Fruit fly (Drosophila melanogaster): ENCODE results near the gene abd-A.

The abd-A gene

dm6 chr3R:16771572-16772425 lies 58.0 kb downstream of the abd-A start (continued):
- TF ChIP-seq tin (GFP tag; optimal IDR thresholded peaks at IDR 0.05) (peak; percentile 16), zen2 (GFP tag; IDR thresholded peaks at IDR 0.05; ENCODE audit: partially characterized antibody) (no peak), Lpt (GFP tag; optimal IDR thresholded peaks at IDR 0.05) (no peak), corto (GFP tag; optimal IDR thresholded peaks at IDR 0.05) (no peak), zf30C (GFP tag; optimal IDR thresholded peaks at IDR 0.05) (no peak), pnt (GFP tag; optimal IDR thresholded peaks at IDR 0.05) (no peak), CG12236 (GFP tag; optimal IDR thresholded peaks at IDR 0.05) (no peak), CG10462 (GFP tag; optimal IDR thresholded peaks at IDR 0.05) (no peak), Sox100B (GFP tag; optimal IDR thresholded peaks at IDR 0.05) (peak; percentile 67), vfl (GFP tag; optimal IDR thresholded peaks at IDR 0.05) (no peak), Neu2 (GFP tag; optimal IDR thresholded peaks at IDR 0.05; ENCODE audit: borderline replicate concordance) (no peak), Bdp1 (GFP tag; optimal IDR thresholded peaks at IDR 0.05) (no peak), CG18619 (GFP tag; optimal IDR thresholded peaks at IDR 0.05) (peak; percentile 21), CG5245 (GFP tag; optimal IDR thresholded peaks at IDR 0.05) (no peak), en (GFP tag; optimal IDR thresholded peaks at IDR 0.05) (no peak), mld (GFP tag; IDR thresholded peaks at IDR 0.05; ENCODE audit: partially characterized antibody) (no peak), CG15011 (GFP tag; optimal IDR thresholded peaks at IDR 0.05) (no peak), CG8290 (GFP tag; optimal IDR thresholded peaks at IDR 0.05) (no peak), CG8290 (tag; optimal IDR thresholded peaks at IDR 0.05) (no peak), aop (GFP tag; IDR thresholded peaks at IDR 0.05) (no peak), CG4360 (GFP tag; IDR thresholded peaks at IDR 0.05) (0 out of 2 replicates have a peak, but pooled peaks have one; percentile 42), CG9876 (GFP tag; optimal IDR thresholded peaks at IDR 0.05) (no peak), Six4 (GFP tag; optimal IDR thresholded peaks at IDR 0.05) (peak; percentile 29), pho (GFP tag; optimal IDR thresholded peaks at IDR 0.05) (no peak), fd64A (GFP tag; optimal IDR thresholded peaks at IDR 0.05) (no peak), CG3847 (GFP tag; IDR thresholded peaks at IDR 0.05) (no peak), Scr (GFP tag; IDR thresholded peaks at IDR 0.05; ENCODE audit: partially characterized antibody) (no peak), CG10565 (GFP tag; optimal IDR thresholded peaks at IDR 0.05) (no peak), Awh (GFP tag; IDR thresholded peaks at IDR 0.05) (no peak), br (optimal IDR thresholded peaks at IDR 0.05) (no peak), CG14441 (GFP tag; IDR thresholded peaks at IDR 0.05) (no peak), NC2α (GFP tag; optimal IDR thresholded peaks at IDR 0.05) (no peak), CG13287 (GFP tag; IDR thresholded peaks at IDR 0.05; ENCODE audit: partially characterized antibody) (no peak), nmo (GFP tag; optimal IDR thresholded peaks at IDR 0.05) (peak; percentile 60), luna (GFP tag; optimal IDR thresholded peaks at IDR 0.05) (no peak), sr (GFP tag; IDR thresholded peaks at IDR 0.05) (no peak), croc (GFP tag; conservative IDR thresholded peaks at IDR 0.05) (peak; percentile 49; the same call in 2 of the 3 replicates), Lhr (GFP tag; optimal IDR thresholded peaks at IDR 0.05) (peak; percentile 0), NK7.1 (GFP tag; optimal IDR thresholded peaks at IDR 0.05) (no peak), Spps (tag; optimal IDR thresholded peaks at IDR 0.05) (peak; percentile 77), Hr78 (GFP tag; optimal IDR thresholded peaks at IDR 0.05) (peak in 1 of 2 experiments; percentile 12), GATAe (GFP tag; conservative IDR thresholded peaks at IDR 0.05) (no peak), CG43689 (GFP tag; IDR thresholded peaks at IDR 0.05) (no peak), caup (GFP tag; optimal IDR thresholded peaks at IDR 0.05; ENCODE audit: severe bottlenecking) (no peak), chif (GFP tag; optimal IDR thresholded peaks at IDR 0.05) (no peak), crp (GFP tag; optimal IDR thresholded peaks at IDR 0.05) (no peak), CG15601 (tag; optimal IDR thresholded peaks at IDR 0.05) (peak; percentile 51)
